Worm (Caenorhabditis elegans) whole organism, L4 larva: ENCODE measurements around the gene F56C3.8.

Experiments used
- ZK546.5 ChIP-seq, 2 experiments: sonication (generic microtip); optimal IDR thresholded peaks; 2 replicates each; lab custom pipeline; 2017; ENCODE audit warnings: missing biosample characterization in 2 of 2, missing genetic modification characterization in 2 of 2
- arid-1 ChIP-seq: fragments of 200-800 bp; sonication (Bioruptor generic); conservative IDR thresholded peaks from 2 replicates; pipeline ENCODE4 v1.3.6; 2022; ENCODE audit warnings: missing genetic modification reagents, missing genetic modification characterization, missing compliant biosample characterization
- ces-1 ChIP-seq: fragments of 150-350 bp; sonication (generic microtip); optimal IDR thresholded peaks from 4 replicates; lab custom pipeline; 2014; ENCODE audit warnings: missing biosample characterization, missing genetic modification reagents, missing genetic modification characterization
- cey-2 ChIP-seq: sonication (generic microtip); optimal IDR thresholded peaks from 3 replicates; lab custom pipeline; 2017; ENCODE audit warnings: missing genetic modification characterization, mild to moderate bottlenecking, missing compliant biosample characterization, antibody characterized with exemption, borderline replicate concordance; ENCODE audit not compliant: insufficient read depth
- dve-1 ChIP-seq: sonication (generic microtip); optimal IDR thresholded peaks from 2 replicates; lab custom pipeline; 2017; ENCODE audit warnings: antibody characterized with exemption, mild to moderate bottlenecking, missing genetic modification characterization, missing compliant biosample characterization; ENCODE audit not compliant: insufficient read depth
- fkh-10 ChIP-seq: fragments of 150-350 bp; optimal IDR thresholded peaks from 2 replicates; lab custom pipeline; 2014; ENCODE audit warnings: missing biosample characterization, missing genetic modification reagents, missing genetic modification characterization
- gei-8 ChIP-seq: fragments of 200-800 bp; sonication (Bioruptor generic); optimal IDR thresholded peaks from 2 replicates; lab custom pipeline; 2018; ENCODE audit warnings: mild to moderate bottlenecking, missing genetic modification characterization, missing compliant biosample characterization
- hif-1 ChIP-seq, 2 experiments: sonication (generic microtip); optimal IDR thresholded peaks; 2 replicates each; lab custom pipeline; 2016 to 2017; ENCODE audit warnings: missing compliant biosample characterization in 2 of 2, missing genetic modification characterization in 2 of 2, missing genetic modification reagents in 2 of 2, missing genotype in 2 of 2, mild to moderate bottlenecking in 1 of 2
- hlh-11 ChIP-seq: fragments of 200-800 bp; sonication (Bioruptor generic); optimal IDR thresholded peaks from 2 replicates; lab custom pipeline; 2018; ENCODE audit warnings: mild to moderate bottlenecking, missing genetic modification characterization, missing compliant biosample characterization
- hmg-1.1 ChIP-seq: fragments of 200-800 bp; sonication (Bioruptor generic); IDR thresholded peaks from 2 replicates; pipeline ENCODE4 v1.3.6; 2022; ENCODE audit warnings: missing genetic modification reagents, missing genetic modification characterization, missing compliant biosample characterization
- lim-7 ChIP-seq: fragments of 200-800 bp; sonication (Bioruptor generic); IDR thresholded peaks from 2 replicates; pipeline ENCODE4 v1.3.6; 2022; ENCODE audit warnings: missing genetic modification characterization, missing compliant biosample characterization
- lin-1 ChIP-seq: fragments of 200-800 bp; sonication (Bioruptor generic); IDR thresholded peaks from 2 replicates; pipeline ENCODE4 v1.3.6; 2022; ENCODE audit warnings: missing genetic modification reagents, missing genetic modification characterization, missing compliant biosample characterization
- lsy-2 ChIP-seq, 2 experiments: fragments of 150-350 bp in 1 of 2; sonication (generic microtip) in 1 of 2; optimal IDR thresholded peaks; 2 replicates each; lab custom pipeline; 2014 to 2017; ENCODE audit warnings: missing biosample characterization in 2 of 2, missing genetic modification characterization in 2 of 2
- mdt-29 ChIP-seq: fragments of 200-800 bp; sonication (Bioruptor generic); IDR thresholded peaks from 2 replicates; pipeline ENCODE4 v1.3.6; 2022; ENCODE audit warnings: missing genetic modification reagents, missing genetic modification characterization, missing compliant biosample characterization
- mxl-3 ChIP-seq: fragments of 200-800 bp; sonication (Bioruptor generic); optimal IDR thresholded peaks from 2 replicates; lab custom pipeline; 2018; ENCODE audit warnings: mild to moderate bottlenecking, missing genetic modification characterization, missing compliant biosample characterization
- php-3 ChIP-seq: fragments of 200-800 bp; sonication (Bioruptor generic); IDR thresholded peaks from 2 replicates; pipeline ENCODE4 v1.3.6; 2022; ENCODE audit warnings: missing genetic modification reagents, missing genetic modification characterization, missing compliant biosample characterization
- saeg-2 ChIP-seq: fragments of 200-800 bp; sonication (Bioruptor generic); IDR thresholded peaks from 2 replicates; pipeline ENCODE4 v1.3.6; 2022; ENCODE audit warnings: missing genetic modification reagents, missing genetic modification characterization, missing compliant biosample characterization
- sdz-12 ChIP-seq: fragments of 200-800 bp; sonication (Bioruptor generic); optimal IDR thresholded peaks from 2 replicates; lab custom pipeline; 2018; ENCODE audit warnings: mild to moderate bottlenecking, missing genetic modification characterization, missing compliant biosample characterization
- unc-39 ChIP-seq: sonication (generic microtip); optimal IDR thresholded peaks from 2 replicates; lab custom pipeline; 2017; ENCODE audit warnings: missing biosample characterization, missing genetic modification characterization

The F56C3.8 gene

ce11 chrX:1337009-1337408 is 47.4 kb downstream of the F56C3.8 start, which contains the start of gene ttr-37 (continued):
- TF ChIP-seq hmg-1.1 (GFP tag; lab: Robert Waterston, UW) (no peak), mdt-29 (peak; percentile 61), lsy-2 (tag; optimal IDR thresholded peaks at IDR 0.05; lab: Kevin White, UChicago) (no peak), lin-1 (GFP tag; lab: Robert Waterston, UW) (no peak; the same call in 1 of the 2 replicates), gei-8 (GFP tag; lab: Kevin White, UChicago) (no peak), dve-1 (tag; lab: Kevin White, UChicago) (peak; percentile 87), mxl-3 (GFP tag; lab: Kevin White, UChicago) (no peak), hif-1 (tag; optimal IDR thresholded peaks at IDR 0.05; lab: Kevin White, UChicago) (peak in 1 of 2 experiments; percentile 69), arid-1 (GFP tag; lab: Robert Waterston, UW) (no peak), ces-1 (no peak), ZK546.5 (tag; optimal IDR thresholded peaks at IDR 0.05; lab: Kevin White, UChicago) (no peak), hlh-11 (tag; lab: Kevin White, UChicago) (peak; percentile 91), cey-2 (tag; lab: Kevin White, UChicago) (no peak), unc-39 (tag; lab: Kevin White, UChicago) (no peak), php-3 (GFP tag; lab: Robert Waterston, UW) (peak; percentile 97), sdz-12 (GFP tag; lab: Kevin White, UChicago) (no peak), lim-7 (GFP tag; lab: Robert Waterston, UW) (no peak), saeg-2 (GFP tag; lab: Robert Waterston, UW) (peak; percentile 44; the same call in 1 of the 2 replicates), fkh-10 (GFP tag; lab: Kevin White, UChicago) (no peak)
